Fruit fly (Drosophila melanogaster) whole organism, prepupa: ENCODE results near the gene Patr-1.

ENCODE experiments used
- Blimp-1 ChIP-seq: fragments of 200-800 bp; sonication (Bioruptor generic); optimal IDR thresholded peaks from 3 replicates; lab custom pipeline; 2017; ENCODE audit warnings: missing biosample characterization, missing genetic modification characterization, mild to moderate bottlenecking, moderate library complexity, missing genetic modification reagents
- CG10631 ChIP-seq: fragments of 200-800 bp; sonication (Bioruptor generic); optimal IDR thresholded peaks from 2 replicates; lab custom pipeline; 2016; ENCODE audit warnings: missing biosample characterization, missing genetic modification characterization
- CG10669 ChIP-seq: fragments of 200-800 bp; sonication (Bioruptor generic); optimal IDR thresholded peaks from 3 replicates; lab custom pipeline; 2018; ENCODE audit warnings: missing biosample characterization, mild to moderate bottlenecking, missing genetic modification characterization, moderate library complexity
- CG11762 ChIP-seq: fragments of 200-800 bp; sonication (Bioruptor generic); optimal IDR thresholded peaks from 3 replicates; lab custom pipeline; 2016; ENCODE audit warnings: missing biosample characterization, missing genetic modification characterization; ENCODE audit not compliant: insufficient read depth
- CG15336 ChIP-seq: fragments of 200-800 bp; sonication (Bioruptor generic); IDR thresholded peaks from 2 replicates; pipeline ENCODE4 v1.3.6; 2022; ENCODE audit warnings: missing biosample characterization, missing genetic modification characterization
- CG16779 ChIP-seq: fragments of 200-800 bp; sonication (Bioruptor generic); optimal IDR thresholded peaks from 3 replicates; lab custom pipeline; 2017; ENCODE audit warnings: missing biosample characterization, mild to moderate bottlenecking, missing genetic modification characterization
- CG3032 ChIP-seq: fragments of 200-800 bp; optimal IDR thresholded peaks from 2 replicates; lab custom pipeline; 2019; ENCODE audit warnings: missing biosample characterization, mild to moderate bottlenecking, missing genetic modification characterization, moderate library complexity
- CG31627 ChIP-seq: fragments of 200-800 bp; sonication (Bioruptor generic); optimal IDR thresholded peaks from 3 replicates; lab custom pipeline; 2016; ENCODE audit warnings: missing biosample characterization, missing genetic modification characterization
- CG32006 ChIP-seq: fragments of 200-800 bp; sonication (Bioruptor generic); optimal IDR thresholded peaks from 3 replicates; lab custom pipeline; 2017; ENCODE audit warnings: missing biosample characterization, mild to moderate bottlenecking, missing genetic modification characterization
- CG34406 ChIP-seq: fragments of 200-800 bp; sonication (Bioruptor generic); optimal IDR thresholded peaks from 3 replicates; lab custom pipeline; 2016; ENCODE audit warnings: missing biosample characterization, missing genetic modification characterization
- CG3919 ChIP-seq: fragments of 200-800 bp; sonication (Bioruptor generic); optimal IDR thresholded peaks from 3 replicates; lab custom pipeline; 2016; ENCODE audit warnings: missing biosample characterization, missing genetic modification characterization
- CG4318 ChIP-seq: fragments of 200-800 bp; sonication (Bioruptor generic); optimal IDR thresholded peaks from 3 replicates; lab custom pipeline; 2017; ENCODE audit warnings: missing biosample characterization, mild to moderate bottlenecking, missing genetic modification characterization
- CG6163 ChIP-seq: fragments of 200-800 bp; sonication (Bioruptor generic); IDR thresholded peaks from 3 replicates; pipeline ENCODE4 v1.3.6; 2022; ENCODE audit warnings: missing biosample characterization, missing genetic modification characterization
- CG6276 ChIP-seq: fragments of 200-800 bp; sonication (Bioruptor generic); optimal IDR thresholded peaks from 2 replicates; lab custom pipeline; 2017; ENCODE audit warnings: missing biosample characterization, mild to moderate bottlenecking, missing genetic modification characterization
- CG6792 ChIP-seq: fragments of 200-800 bp; sonication (Bioruptor generic); optimal IDR thresholded peaks from 3 replicates; lab custom pipeline; 2016; ENCODE audit warnings: missing biosample characterization, missing genetic modification characterization
- CG6808 ChIP-seq: fragments of 200-800 bp; sonication (Bioruptor generic); optimal IDR thresholded peaks from 3 replicates; lab custom pipeline; 2017; ENCODE audit warnings: missing biosample characterization, missing genetic modification characterization, mild to moderate bottlenecking, moderate library complexity, missing genetic modification reagents
- CG6854 ChIP-seq: fragments of 200-800 bp; sonication (Bioruptor generic); optimal IDR thresholded peaks from 2 replicates; lab custom pipeline; 2017; ENCODE audit warnings: missing biosample characterization, mild to moderate bottlenecking, missing genetic modification characterization
- CG8119 ChIP-seq: fragments of 200-800 bp; sonication (Bioruptor generic); IDR thresholded peaks from 3 replicates; pipeline ENCODE4 v1.3.6; 2022; ENCODE audit warnings: missing biosample characterization, missing genetic modification characterization
- CG8319 ChIP-seq: fragments of 200-800 bp; sonication (Bioruptor generic); optimal IDR thresholded peaks from 3 replicates; lab custom pipeline; 2016; ENCODE audit warnings: missing biosample characterization, missing genetic modification characterization
- CG8632 ChIP-seq: fragments of 200-800 bp; sonication (Bioruptor generic); optimal IDR thresholded peaks from 3 replicates; lab custom pipeline; 2016; ENCODE audit warnings: missing biosample characterization, missing genetic modification characterization
- CG9139 ChIP-seq: fragments of 200-800 bp; sonication (Bioruptor generic); optimal IDR thresholded peaks from 3 replicates; lab custom pipeline; 2017; ENCODE audit warnings: missing biosample characterization, mild to moderate bottlenecking, missing genetic modification characterization
- Eip78C ChIP-seq: fragments of 200-800 bp; sonication (Bioruptor generic); peaks from one replicate; lab custom pipeline; 2016; ENCODE audit warnings: missing biosample characterization, missing genetic modification characterization
- Eip93F ChIP-seq: fragments of 200-800 bp; sonication (Bioruptor generic); optimal IDR thresholded peaks from 2 replicates; lab custom pipeline; 2016; ENCODE audit warnings: missing biosample characterization, mild to moderate bottlenecking, missing genetic modification characterization
- Ets21C ChIP-seq: fragments of 200-800 bp; sonication (Bioruptor generic); optimal IDR thresholded peaks from 3 replicates; lab custom pipeline; 2016; ENCODE audit warnings: missing biosample characterization, missing genetic modification characterization
- Ets96B ChIP-seq: fragments of 200-800 bp; optimal IDR thresholded peaks from 2 replicates; lab custom pipeline; 2019; ENCODE audit warnings: missing biosample characterization, mild to moderate bottlenecking, missing genetic modification characterization, moderate library complexity
- Gug ChIP-seq: fragments of 200-800 bp; sonication (Bioruptor generic); IDR thresholded peaks from 2 replicates; pipeline ENCODE4 v1.3.6; 2022; ENCODE audit warnings: missing biosample characterization, missing genetic modification characterization
- Hr38 ChIP-seq: sonication (Bioruptor generic); optimal IDR thresholded peaks from 2 replicates; lab custom pipeline; 2016; ENCODE audit warnings: missing biosample characterization, missing genetic modification characterization
- Hr39 ChIP-seq: fragments of 200-800 bp; sonication (Bioruptor generic); optimal IDR thresholded peaks from 2 replicates; lab custom pipeline; 2016; ENCODE audit warnings: missing biosample characterization, missing genetic modification characterization
- Hr4 ChIP-seq: fragments of 200-800 bp; sonication (Bioruptor generic); optimal IDR thresholded peaks from 3 replicates; lab custom pipeline; 2016; ENCODE audit warnings: missing biosample characterization, missing genetic modification characterization
- Lpt ChIP-seq: fragments of 200-800 bp; sonication (Bioruptor generic); optimal IDR thresholded peaks from 3 replicates; lab custom pipeline; 2016; ENCODE audit warnings: missing biosample characterization, missing genetic modification characterization
- Met ChIP-seq: fragments of 200-800 bp; sonication (Bioruptor generic); optimal IDR thresholded peaks from 3 replicates; lab custom pipeline; 2016; ENCODE audit warnings: missing biosample characterization, missing genetic modification characterization
- OdsH ChIP-seq: fragments of 200-800 bp; sonication (Bioruptor generic); optimal IDR thresholded peaks from 3 replicates; lab custom pipeline; 2016; ENCODE audit warnings: missing biosample characterization, missing genetic modification characterization
- Smox ChIP-seq: fragments of 200-800 bp; sonication (Bioruptor generic); optimal IDR thresholded peaks from 3 replicates; lab custom pipeline; 2016; ENCODE audit warnings: missing biosample characterization, missing genetic modification characterization
- Sox102F ChIP-seq: fragments of 200-800 bp; sonication (Bioruptor generic); optimal IDR thresholded peaks from 2 replicates; lab custom pipeline; 2016; ENCODE audit warnings: missing biosample characterization, mild to moderate bottlenecking, missing genetic modification characterization
- Sox14 ChIP-seq: fragments of 200-800 bp; sonication (Bioruptor generic); optimal IDR thresholded peaks from 3 replicates; lab custom pipeline; 2016; ENCODE audit warnings: missing biosample characterization, missing genetic modification characterization
- Sox15 ChIP-seq: fragments of 200-800 bp; sonication (Bioruptor generic); optimal IDR thresholded peaks from 3 replicates; lab custom pipeline; 2016; ENCODE audit warnings: missing biosample characterization, missing genetic modification characterization
- cyc ChIP-seq: fragments of 200-800 bp; sonication (Bioruptor generic); optimal IDR thresholded peaks from 3 replicates; lab custom pipeline; 2016; ENCODE audit warnings: missing biosample characterization, missing genetic modification characterization
- dac ChIP-seq: fragments of 200-800 bp; sonication (Bioruptor generic); optimal IDR thresholded peaks from 2 replicates; lab custom pipeline; 2017; ENCODE audit warnings: missing biosample characterization, mild to moderate bottlenecking, missing genetic modification characterization
- eg ChIP-seq: fragments of 200-800 bp; sonication (Bioruptor generic); IDR thresholded peaks from 3 replicates; pipeline ENCODE4 v1.3.6; 2022; ENCODE audit warnings: missing biosample characterization, missing genetic modification characterization
- esn ChIP-seq: fragments of 200-800 bp; sonication (Bioruptor generic); optimal IDR thresholded peaks from 2 replicates; lab custom pipeline; 2016; ENCODE audit warnings: missing biosample characterization, mild to moderate bottlenecking, missing genetic modification characterization, moderate library complexity
- fd59A ChIP-seq: fragments of 200-800 bp; sonication (Bioruptor generic); optimal IDR thresholded peaks from 2 replicates; lab custom pipeline; 2017; ENCODE audit warnings: missing biosample characterization, mild to moderate bottlenecking, missing genetic modification characterization, missing genetic modification reagents
- fd85E ChIP-seq: fragments of 200-800 bp; sonication (Bioruptor generic); optimal IDR thresholded peaks from 3 replicates; lab custom pipeline; 2016; ENCODE audit warnings: missing biosample characterization, missing genetic modification characterization
- fkh ChIP-seq: fragments of 200-800 bp; sonication (Bioruptor generic); optimal IDR thresholded peaks from 3 replicates; lab custom pipeline; 2017; ENCODE audit warnings: missing biosample characterization, mild to moderate bottlenecking, missing genetic modification characterization, moderate library complexity
- lz ChIP-seq: fragments of 200-800 bp; sonication (Bioruptor generic); optimal IDR thresholded peaks from 3 replicates; lab custom pipeline; 2016; ENCODE audit warnings: missing biosample characterization, missing genetic modification characterization
- net ChIP-seq: fragments of 200-800 bp; sonication (Bioruptor generic); optimal IDR thresholded peaks from 3 replicates; lab custom pipeline; 2016; ENCODE audit warnings: missing biosample characterization, missing genetic modification characterization
- pdm3 ChIP-seq: fragments of 200-800 bp; sonication (Bioruptor generic); optimal IDR thresholded peaks from 3 replicates; lab custom pipeline; 2016; ENCODE audit warnings: missing biosample characterization, missing genetic modification characterization
- salr ChIP-seq, 2 experiments: fragments of 200-800 bp; sonication (Bioruptor generic); optimal IDR thresholded peaks; 3 replicates each; lab custom pipeline; 2016 to 2018; ENCODE audit warnings: missing biosample characterization in 2 of 2, missing genetic modification characterization in 2 of 2, mild to moderate bottlenecking in 1 of 2
- spab ChIP-seq: fragments of 200-800 bp; sonication (Bioruptor generic); optimal IDR thresholded peaks from 2 replicates; lab custom pipeline; 2017; ENCODE audit warnings: missing biosample characterization, mild to moderate bottlenecking, missing genetic modification characterization, missing genetic modification reagents
- svp ChIP-seq: fragments of 200-800 bp; sonication (Bioruptor generic); peaks from one replicate; lab custom pipeline; 2016; ENCODE audit warnings: missing biosample characterization, missing genetic modification characterization
- topi ChIP-seq: fragments of 200-800 bp; sonication (Bioruptor generic); optimal IDR thresholded peaks from 3 replicates; lab custom pipeline; 2016; ENCODE audit warnings: missing biosample characterization, missing genetic modification characterization
- vri ChIP-seq: fragments of 200-800 bp; sonication (Bioruptor generic); optimal IDR thresholded peaks from 3 replicates; lab custom pipeline; 2016; ENCODE audit warnings: missing biosample characterization, mild to moderate bottlenecking, missing genetic modification characterization

Gene Patr-1

dm6 chr3R:17052465-17053149 is 9.2 kb downstream of the Patr-1 start:
- TF ChIP-seq CG11762 (GFP tag; lab: Kevin White, UChicago) (peak; percentile 61), Smox (GFP tag; lab: Kevin White, UChicago) (peak; percentile 70), CG6808 (peak; percentile 89), Sox102F (GFP tag; lab: Kevin White, UChicago) (peak; percentile 79), CG16779 (tag; lab: Kevin White, UChicago) (peak; percentile 71), CG10631 (GFP tag; lab: Kevin White, UChicago) (peak; percentile 74), pdm3 (peak; percentile 75), CG8632 (GFP tag; lab: Kevin White, UChicago) (peak; percentile 71), CG6854 (peak; percentile 68), OdsH (GFP tag; lab: Kevin White, UChicago) (peak; percentile 76), CG15336 (GFP tag; lab: Robert Waterston, UW) (peak; percentile 34; the same call in 1 of the 2 replicates), Sox14 (GFP tag; lab: Kevin White, UChicago) (peak; percentile 63), spab (GFP tag; lab: Kevin White, UChicago) (peak; percentile 78), cyc (GFP tag; lab: Kevin White, UChicago) (peak; percentile 62), CG32006 (peak; percentile 64), net (GFP tag; lab: Kevin White, UChicago) (peak; percentile 62), svp (GFP tag; lab: Kevin White, UChicago) (peak; percentile 82), CG10669 (peak; percentile 84), lz (peak; percentile 61), CG4318 (peak; percentile 26), CG9139 (peak; percentile 72), esn (GFP tag; lab: Kevin White, UChicago) (peak; percentile 78), CG8119 (GFP tag; lab: Robert Waterston, UW) (peak; percentile 64), CG8319 (GFP tag; lab: Kevin White, UChicago) (peak; percentile 45), salr (GFP tag; optimal IDR thresholded peaks at IDR 0.05; lab: Kevin White, UChicago) (peak; percentile 73 to 75), CG3032 (peak; percentile 90), CG3919 (GFP tag; lab: Kevin White, UChicago) (peak; percentile 79), Sox15 (GFP tag; lab: Kevin White, UChicago) (peak; percentile 46), CG6276 (GFP tag; lab: Kevin White, UChicago) (peak; percentile 11), Hr4 (GFP tag; lab: Kevin White, UChicago) (peak; percentile 41), Hr38 (no peak), vri (GFP tag; lab: Kevin White, UChicago) (peak; percentile 70), Lpt (GFP tag; lab: Kevin White, UChicago) (peak; percentile 57), Ets96B (tag; lab: Kevin White, UChicago) (peak; percentile 86), fd59A (GFP tag; lab: Kevin White, UChicago) (peak; percentile 87), Blimp-1 (peak; percentile 43), CG31627 (GFP tag; lab: Kevin White, UChicago) (peak; percentile 47), Eip78C (GFP tag; lab: Kevin White, UChicago) (peak; percentile 96), Met (GFP tag; lab: Kevin White, UChicago) (peak; percentile 82), fd85E (no peak), Ets21C (peak; percentile 17), fkh (peak; percentile 7), CG6163 (GFP tag; lab: Robert Waterston, UW) (peak; percentile 57; the same call in 2 of the 3 replicates), CG34406 (GFP tag; lab: Kevin White, UChicago) (peak; percentile 67), Hr39 (GFP tag; lab: Kevin White, UChicago) (peak; percentile 49), CG6792 (GFP tag; lab: Kevin White, UChicago) (peak; percentile 76), eg (GFP tag; lab: Robert Waterston, UW) (0 out of 3 replicates have a peak, but pooled peaks have one; percentile 9), Gug (GFP tag; lab: Robert Waterston, UW) (peak; percentile 35; the same call in 1 of the 2 replicates), Eip93F (GFP tag; lab: Kevin White, UChicago) (peak; percentile 48), topi (GFP tag; lab: Kevin White, UChicago) (peak; percentile 68), dac (GFP tag; lab: Kevin White, UChicago) (peak; percentile 18)
